Worm (Caenorhabditis elegans) whole organism, midembryonic: ENCODE measurements around the gene H28G03.2.

Experiments
- T22C8.4 ChIP-seq: fragments of 200-800 bp; sonication (Bioruptor generic); IDR thresholded peaks from 2 replicates; pipeline ENCODE4 v1.3.6; 2022; ENCODE audit warnings: missing genetic modification characterization, missing compliant biosample characterization
- cog-1 ChIP-seq: sonication (generic microtip); optimal IDR thresholded peaks from 2 replicates; lab custom pipeline; 2016; ENCODE audit warnings: missing genetic modification characterization, missing compliant biosample characterization
- flt-1 ChIP-seq: fragments of 200-800 bp; sonication (Bioruptor generic); IDR thresholded peaks from 2 replicates; pipeline ENCODE4 v1.3.6; 2022; ENCODE audit warnings: missing genetic modification characterization, missing compliant biosample characterization
- klf-2 ChIP-seq: fragments of 200-800 bp; sonication (Bioruptor generic); conservative IDR thresholded peaks from 2 replicates; pipeline ENCODE4 v1.3.6; 2022; ENCODE audit warnings: missing genetic modification reagents, missing genetic modification characterization, missing compliant biosample characterization
- med-1 ChIP-seq: sonication (generic microtip); optimal IDR thresholded peaks from 2 replicates; lab custom pipeline; 2017; ENCODE audit warnings: missing genetic modification characterization, mild to moderate bottlenecking, missing compliant biosample characterization, antibody characterized with exemption, missing genetic modification reagents; ENCODE audit not compliant: insufficient read depth
- ref-1 ChIP-seq: fragments of 200-800 bp; sonication (Bioruptor generic); conservative IDR thresholded peaks from 2 replicates; pipeline ENCODE4 v1.3.6; 2022; ENCODE audit warnings: missing genetic modification reagents, missing genetic modification characterization, missing compliant biosample characterization
- tab-1 ChIP-seq: fragments of 200-800 bp; sonication (Bioruptor generic); IDR thresholded peaks from 2 replicates; pipeline ENCODE4 v1.3.6; 2022; ENCODE audit warnings: missing genetic modification characterization, missing compliant biosample characterization
- ztf-23 ChIP-seq: fragments of 200-800 bp; sonication (Bioruptor generic); IDR thresholded peaks from 2 replicates; pipeline ENCODE4 v1.3.6; 2022; ENCODE audit warnings: missing genetic modification reagents, missing genetic modification characterization, missing compliant biosample characterization
- ztf-29 ChIP-seq: fragments of 200-800 bp; sonication (Bioruptor generic); IDR thresholded peaks from 2 replicates; pipeline ENCODE4 v1.3.6; 2022; ENCODE audit warnings: missing genetic modification reagents, missing genetic modification characterization, missing compliant biosample characterization

ce11 chrX:5209429-5209828, 3.9 kb downstream of the H28G03.2 start:
- TF ChIP-seq T22C8.4 (no peak), flt-1 (GFP tag; lab: Robert Waterston, UW) (no peak), ref-1 (GFP tag; lab: Robert Waterston, UW) (no peak), ztf-29 (GFP tag; lab: Robert Waterston, UW) (no peak), med-1 (no peak), tab-1 (GFP tag; lab: Robert Waterston, UW) (no peak), klf-2 (GFP tag; lab: Robert Waterston, UW) (no peak), cog-1 (tag; lab: Kevin White, UChicago) (no peak), ztf-23 (no peak)
